Fruit fly (Drosophila melanogaster): ENCODE measurements around the gene for.

for gene

DNA sequence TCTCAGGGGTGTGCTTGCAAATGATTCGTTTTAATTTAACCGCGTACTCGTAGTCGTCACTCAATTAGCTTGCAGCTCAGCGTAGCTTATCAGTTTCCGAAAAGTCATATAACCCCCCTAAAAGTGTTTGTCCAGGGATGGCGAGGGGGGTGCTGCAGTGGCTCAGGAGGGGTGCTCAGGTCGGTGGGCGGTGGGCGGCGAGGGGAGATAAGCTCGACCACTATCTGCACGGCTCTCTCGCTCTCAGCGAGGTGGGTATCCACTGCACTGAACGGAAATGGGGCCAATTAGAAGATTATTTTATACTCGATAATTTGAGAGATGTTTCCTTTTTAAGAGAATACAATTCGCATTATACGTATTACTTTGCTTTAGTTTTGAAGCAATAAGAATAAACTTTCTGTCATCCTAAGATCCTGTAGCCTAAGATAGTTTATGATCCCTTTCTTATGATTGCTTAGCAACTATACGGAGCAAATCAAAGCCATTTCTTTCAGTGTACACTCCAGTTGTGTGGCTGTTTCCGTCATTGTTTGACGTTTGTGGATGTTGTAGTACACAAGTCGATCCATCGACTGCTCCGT is 83.5 kb downstream of the for start (continued):
- TF ChIP-seq Tbp (GFP tag; optimal IDR thresholded peaks at IDR 0.05) (no peak), ab (GFP tag; optimal IDR thresholded peaks at IDR 0.05) (no peak), phol (tag; optimal IDR thresholded peaks at IDR 0.05) (peak; percentile 83), CHES-1-like (GFP tag; optimal IDR thresholded peaks at IDR 0.05) (peak; percentile 16), CG11560 (tag; IDR thresholded peaks at IDR 0.05) (no peak), cas (GFP tag; IDR thresholded peaks at IDR 0.05) (no peak), pfk (GFP tag; optimal IDR thresholded peaks at IDR 0.05) (no peak), insv (GFP tag; optimal IDR thresholded peaks at IDR 0.05) (no peak), chn (GFP tag; optimal IDR thresholded peaks at IDR 0.05) (peak; percentile 48), CG10462 (GFP tag; optimal IDR thresholded peaks at IDR 0.05) (peak; percentile 52), CG13775 (GFP tag; optimal IDR thresholded peaks at IDR 0.05) (peak; percentile 44), Spps (tag; optimal IDR thresholded peaks at IDR 0.05) (peak; percentile 58), Sox100B (GFP tag; optimal IDR thresholded peaks at IDR 0.05) (peak; percentile 27), CG5180 (GFP tag; optimal IDR thresholded peaks at IDR 0.05) (peak; percentile 42), CG14050 (GFP tag; IDR thresholded peaks at IDR 0.05) (no peak; the same call in 2 of the 3 replicates), jumu (GFP tag; optimal IDR thresholded peaks at IDR 0.05) (peak; percentile 53), Dbx (GFP tag; IDR thresholded peaks at IDR 0.05) (no peak; the same call in 2 of the 3 replicates), vnd (GFP tag; IDR thresholded peaks at IDR 0.05; ENCODE audit: partially characterized antibody) (no peak), dm (GFP tag; optimal IDR thresholded peaks at IDR 0.05) (no peak), ase (GFP tag; IDR thresholded peaks at IDR 0.05) (0 out of 3 replicates have a peak, but pooled peaks have one; percentile 37), CG2889 (GFP tag; IDR thresholded peaks at IDR 0.05) (no peak), sr (GFP tag; IDR thresholded peaks at IDR 0.05) (no peak; the same call in 2 of the 3 replicates), B-H2 (GFP tag; optimal IDR thresholded peaks at IDR 0.05) (no peak), CG6175 (GFP tag; IDR thresholded peaks at IDR 0.05) (no peak), CG9797 (GFP tag; optimal IDR thresholded peaks at IDR 0.05) (no peak), trem (tag; optimal IDR thresholded peaks at IDR 0.05) (peak; percentile 66), NfI (GFP tag; optimal IDR thresholded peaks at IDR 0.05) (peak; percentile 66), CG10147 (GFP tag; optimal IDR thresholded peaks at IDR 0.05) (no peak), Gug (GFP tag; IDR thresholded peaks at IDR 0.05) (peak; percentile 29; the same call in 1 of the 4 replicates), Six4 (GFP tag; optimal IDR thresholded peaks at IDR 0.05) (peak; percentile 42), BEAF-32 (GFP tag; optimal IDR thresholded peaks at IDR 0.05) (no peak), esg (GFP tag; conservative IDR thresholded peaks at IDR 0.05) (peak; percentile 80), bab2 (GFP tag; optimal IDR thresholded peaks at IDR 0.05) (peak; percentile 28), ken (GFP tag; IDR thresholded peaks at IDR 0.05) (peak; percentile 48; the same call in 2 of the 3 replicates), Jarid2 (GFP tag; optimal IDR thresholded peaks at IDR 0.05) (no peak), nerfin-1 (tag; optimal IDR thresholded peaks at IDR 0.05) (peak; percentile 70), CG31224 (GFP tag; IDR thresholded peaks at IDR 0.05) (no peak), luna (GFP tag; optimal IDR thresholded peaks at IDR 0.05) (no peak), Ssrp (tag; optimal IDR thresholded peaks at IDR 0.05) (peak; percentile 82), Deaf1 (tag; optimal IDR thresholded peaks at IDR 0.05) (no peak), Eip74EF (GFP tag; optimal IDR thresholded peaks at IDR 0.05) (peak in 1 of 2 experiments; percentile 55), CG17361 (GFP tag; IDR thresholded peaks at IDR 0.05) (peak; percentile 74; the same call in 2 of the 3 replicates), CG33213 (GFP tag; optimal IDR thresholded peaks at IDR 0.05) (no peak), CG1792 (GFP tag; optimal IDR thresholded peaks at IDR 0.05) (peak; percentile 48), Atf6 (GFP tag; IDR thresholded peaks at IDR 0.05) (peak; percentile 36; the same call in 1 of the 2 replicates), h (optimal IDR thresholded peaks at IDR 0.05) (no peak), pita (GFP tag; optimal IDR thresholded peaks at IDR 0.05) (no peak), Dll (GFP tag; IDR thresholded peaks at IDR 0.05; ENCODE audit: partially characterized antibody) (no peak), Bteb2 (GFP tag; optimal IDR thresholded peaks at IDR 0.05) (no peak), dimm (GFP tag; IDR thresholded peaks at IDR 0.05) (0 out of 2 replicates have a peak, but pooled peaks have one; percentile 5), Hmx (GFP tag; optimal IDR thresholded peaks at IDR 0.05) (no peak)
